Fruit fly (Drosophila melanogaster): ENCODE data around the gene Ugt305A1.

Gene Ugt305A1

dm6 chr3L:4108844-4109494 is 49.4 kb downstream of the Ugt305A1 start:
- TF ChIP-seq CG4318 (GFP tag; optimal IDR thresholded peaks at IDR 0.05), result peak; percentile 71
- TF ChIP-seq CG16779 (tag; optimal IDR thresholded peaks at IDR 0.05), result peak; percentile 16
- peak; percentile 56 for TF ChIP-seq CG34406 (GFP tag; optimal IDR thresholded peaks at IDR 0.05)
- TF ChIP-seq Smox (GFP tag; optimal IDR thresholded peaks at IDR 0.05), result peak; percentile 21
- TF ChIP-seq CG11762 (GFP tag; optimal IDR thresholded peaks at IDR 0.05; ENCODE audit: insufficient read depth), result peak; percentile 56
- TF ChIP-seq lz (GFP tag; optimal IDR thresholded peaks at IDR 0.05), result peak; percentile 49
- peak; percentile 49 for TF ChIP-seq CG8632 (GFP tag; optimal IDR thresholded peaks at IDR 0.05)
- TF ChIP-seq CG10669 (GFP tag; optimal IDR thresholded peaks at IDR 0.05), result peak; percentile 59
- peak; percentile 69 for TF ChIP-seq OdsH (GFP tag; optimal IDR thresholded peaks at IDR 0.05)
- TF ChIP-seq CG6163 (GFP tag; IDR thresholded peaks at IDR 0.05), result peak; percentile 53; the same call in 2 of the 3 replicates
- peak; percentile 88 for TF ChIP-seq Hr4 (GFP tag; optimal IDR thresholded peaks at IDR 0.05)
- peak; percentile 26 for TF ChIP-seq Eip93F (GFP tag; optimal IDR thresholded peaks at IDR 0.05)
- TF ChIP-seq dsx (GFP tag; optimal IDR thresholded peaks at IDR 0.05; ENCODE audit: poor library complexity, severe bottlenecking), result peak; percentile 28
- TF ChIP-seq CG8319 (GFP tag; optimal IDR thresholded peaks at IDR 0.05), result peak; percentile 40
- peak; percentile 67 for TF ChIP-seq Met (GFP tag; optimal IDR thresholded peaks at IDR 0.05)
- TF ChIP-seq pdm3 (GFP tag; optimal IDR thresholded peaks at IDR 0.05), result peak; percentile 70
- peak; percentile 52 for TF ChIP-seq net (GFP tag; optimal IDR thresholded peaks at IDR 0.05)
- TF ChIP-seq CG9139 (GFP tag; optimal IDR thresholded peaks at IDR 0.05), result no peak
- TF ChIP-seq eg (GFP tag; IDR thresholded peaks at IDR 0.05), result peak; percentile 71; the same call in 2 of the 3 replicates
- TF ChIP-seq Hr38 (GFP tag; optimal IDR thresholded peaks at IDR 0.05), result no peak
- TF ChIP-seq Sox102F (GFP tag; optimal IDR thresholded peaks at IDR 0.05), result peak; percentile 61
- peak; percentile 71 for TF ChIP-seq CG15336 (GFP tag; IDR thresholded peaks at IDR 0.05)
- peak; percentile 0 for TF ChIP-seq CG1621 (tag; optimal IDR thresholded peaks at IDR 0.05)
- peak; percentile 24 for TF ChIP-seq CG10631 (GFP tag; optimal IDR thresholded peaks at IDR 0.05)
- TF ChIP-seq Lpt (GFP tag; optimal IDR thresholded peaks at IDR 0.05), result peak; percentile 44
- TF ChIP-seq fkh (GFP tag; optimal IDR thresholded peaks at IDR 0.05), result peak; percentile 6
- TF ChIP-seq CG7368 (GFP tag; optimal IDR thresholded peaks at IDR 0.05), result peak; percentile 37
- peak; percentile 55 for TF ChIP-seq Sox14 (GFP tag; optimal IDR thresholded peaks at IDR 0.05)
- TF ChIP-seq CG6276 (GFP tag; optimal IDR thresholded peaks at IDR 0.05), result peak; percentile 77
- peak; percentile 94 for TF ChIP-seq Eip78C (GFP tag)
- TF ChIP-seq achi (GFP tag; optimal IDR thresholded peaks at IDR 0.05), result peak; percentile 68
- TF ChIP-seq CG6792 (GFP tag; optimal IDR thresholded peaks at IDR 0.05), result peak; percentile 39
- TF ChIP-seq CG11294 (GFP tag; IDR thresholded peaks at IDR 0.05), result peak; percentile 27; the same call in 1 of the 2 replicates
- peak; percentile 51 for TF ChIP-seq dac (GFP tag; optimal IDR thresholded peaks at IDR 0.05)
- TF ChIP-seq ss (GFP tag; optimal IDR thresholded peaks at IDR 0.05), result peak; percentile 51 to 77
- TF ChIP-seq salr (GFP tag; optimal IDR thresholded peaks at IDR 0.05), result peak; percentile 2 to 60
- no peak for TF ChIP-seq vri (GFP tag; optimal IDR thresholded peaks at IDR 0.05)
- TF ChIP-seq fd59A (GFP tag; optimal IDR thresholded peaks at IDR 0.05), result peak; percentile 62
- peak; percentile 72 for TF ChIP-seq Eip75B (GFP tag; optimal IDR thresholded peaks at IDR 0.05)
- peak; percentile 88 for TF ChIP-seq CG32006 (GFP tag; optimal IDR thresholded peaks at IDR 0.05)
- peak; percentile 74 for TF ChIP-seq CG8119 (GFP tag; IDR thresholded peaks at IDR 0.05)
- TF ChIP-seq CG6808 (GFP tag; optimal IDR thresholded peaks at IDR 0.05), result peak; percentile 68
- peak; percentile 74 for TF ChIP-seq CG3919 (GFP tag; optimal IDR thresholded peaks at IDR 0.05)
- peak; percentile 60 for TF ChIP-seq Hr39 (GFP tag; optimal IDR thresholded peaks at IDR 0.05)
- no peak; the same call in 1 of the 2 replicates for TF ChIP-seq Gug (GFP tag; IDR thresholded peaks at IDR 0.05)
- peak; percentile 64 for TF ChIP-seq topi (GFP tag; optimal IDR thresholded peaks at IDR 0.05)
- TF ChIP-seq CG31627 (GFP tag; optimal IDR thresholded peaks at IDR 0.05), result peak; percentile 59
- peak; percentile 52 for TF ChIP-seq cyc (GFP tag; optimal IDR thresholded peaks at IDR 0.05)
- TF ChIP-seq spab (GFP tag; optimal IDR thresholded peaks at IDR 0.05), result peak; percentile 62
- peak; percentile 69 for TF ChIP-seq CG3032 (tag; optimal IDR thresholded peaks at IDR 0.05)
- TF ChIP-seq Ets96B (tag; optimal IDR thresholded peaks at IDR 0.05), result peak; percentile 53
